Fruit fly (Drosophila melanogaster): ENCODE measurements around the gene Nin.

- no peak for TF ChIP-seq insv (optimal IDR thresholded peaks at IDR 0.05)
- no peak for TF ChIP-seq Sin3A (optimal IDR thresholded peaks at IDR 0.05)
- TF ChIP-seq psq (optimal IDR thresholded peaks at IDR 0.05) = no peak
- TF ChIP-seq ttk (optimal IDR thresholded peaks at IDR 0.05) = no peak
- no peak for TF ChIP-seq Myc (optimal IDR thresholded peaks at IDR 0.05)
Measured at dm6 chr2L:5305240-5305875, 27.0 kb upstream of the Nin start.
